Worm (Caenorhabditis elegans) whole organism, L4/young adult: ENCODE data around the gene F59A6.3.

Source experiments
- W03F9.2 ChIP-seq: fragments of 150-350 bp; optimal IDR thresholded peaks from 2 replicates; lab custom pipeline; 2014; ENCODE audit warnings: missing biosample characterization, missing genetic modification characterization
- dao-5 ChIP-seq: sonication (generic microtip); optimal IDR thresholded peaks from 2 replicates; lab custom pipeline; 2016; ENCODE audit warnings: missing genotype, missing genetic modification characterization, moderate library complexity, missing compliant biosample characterization
- him-1 ChIP-seq: sonication (generic microtip); optimal IDR thresholded peaks from 2 replicates; lab custom pipeline; 2016; ENCODE audit warnings: missing genotype, missing genetic modification reagents, missing genetic modification characterization, missing compliant biosample characterization

DNA sequence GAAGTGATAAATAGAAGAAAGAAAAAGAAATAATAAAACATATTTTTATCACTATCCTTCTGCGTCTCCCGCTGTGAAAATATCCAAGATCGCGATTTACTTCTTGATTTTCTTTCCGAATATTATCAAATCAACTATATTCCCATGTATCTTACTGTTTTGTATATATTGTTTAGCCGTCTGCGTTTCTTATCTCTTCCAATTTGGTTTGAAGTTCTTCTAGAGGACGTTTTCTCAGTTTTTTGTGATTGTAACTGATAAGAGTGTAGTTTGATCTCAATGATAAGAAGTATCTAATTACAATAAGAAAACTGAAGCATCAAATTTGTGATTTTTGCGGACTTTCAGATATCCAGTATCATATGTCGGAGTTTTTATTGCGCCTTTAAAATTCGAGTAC, 47.4 kb upstream of the F59A6.3 start:
- peak; percentile 9 for TF ChIP-seq W03F9.2 (tag; lab: Kevin White, UChicago)
- TF ChIP-seq him-1 = no peak
- no peak for TF ChIP-seq dao-5 (tag; lab: Kevin White, UChicago)
